Worm (Caenorhabditis elegans) whole organism, midembryonic: ENCODE measurements around the gene ubh-4.

Source experiments
- T22C8.4 ChIP-seq: fragments of 200-800 bp; sonication (Bioruptor generic); IDR thresholded peaks from 2 replicates; pipeline ENCODE4 v1.3.6; 2022; ENCODE audit warnings: missing genetic modification characterization, missing compliant biosample characterization
- cog-1 ChIP-seq: sonication (generic microtip); optimal IDR thresholded peaks from 2 replicates; lab custom pipeline; 2016; ENCODE audit warnings: missing genetic modification characterization, missing compliant biosample characterization
- flt-1 ChIP-seq: fragments of 200-800 bp; sonication (Bioruptor generic); IDR thresholded peaks from 2 replicates; pipeline ENCODE4 v1.3.6; 2022; ENCODE audit warnings: missing genetic modification characterization, missing compliant biosample characterization

ce11 chrII:8050477-8050876 lies 11.1 kb upstream of the ubh-4 start, which contains the start of gene mtre-1:
- TF ChIP-seq T22C8.4, result no peak
- no peak for TF ChIP-seq flt-1 (GFP tag; lab: Robert Waterston, UW)
- TF ChIP-seq cog-1 (tag; lab: Kevin White, UChicago), result no peak
